Fruit fly (Drosophila melanogaster) whole organism, pupa: ENCODE measurements around the gene CG1677.

Source experiments
- CG15710 ChIP-seq: fragments of 200-800 bp; sonication (Bioruptor generic); optimal IDR thresholded peaks from 2 replicates; lab custom pipeline; 2018; ENCODE audit warnings: missing biosample characterization, mild to moderate bottlenecking, missing genetic modification characterization, moderate library complexity
- CG17806 ChIP-seq: fragments of 200-800 bp; sonication (Bioruptor generic); optimal IDR thresholded peaks from 2 replicates; lab custom pipeline; 2018; ENCODE audit warnings: missing biosample characterization, mild to moderate bottlenecking, missing genetic modification characterization, moderate library complexity
- CG34367 ChIP-seq: fragments of 200-800 bp; sonication (Bioruptor generic); optimal IDR thresholded peaks from 2 replicates; lab custom pipeline; 2018; ENCODE audit warnings: missing biosample characterization, mild to moderate bottlenecking, missing genetic modification characterization
- CG8159 ChIP-seq: fragments of 200-800 bp; sonication (Bioruptor generic); optimal IDR thresholded peaks from 3 replicates; lab custom pipeline; 2018; ENCODE audit warnings: missing biosample characterization, mild to moderate bottlenecking, missing genetic modification characterization, moderate library complexity
- CG8301 ChIP-seq: fragments of 200-800 bp; sonication (Bioruptor generic); optimal IDR thresholded peaks from 2 replicates; lab custom pipeline; 2018; ENCODE audit warnings: missing biosample characterization, mild to moderate bottlenecking, missing genetic modification characterization
- EcR ChIP-seq: fragments of 200-800 bp; sonication (Bioruptor generic); optimal IDR thresholded peaks from 3 replicates; lab custom pipeline; 2019; ENCODE audit warnings: missing biosample characterization, missing genetic modification characterization, mild to moderate bottlenecking, moderate library complexity, missing genetic modification reagents
- Ets98B ChIP-seq: fragments of 200-800 bp; sonication (Bioruptor generic); IDR thresholded peaks from 2 replicates; pipeline ENCODE4 v1.3.6; 2022; ENCODE audit warnings: missing biosample characterization, missing genetic modification characterization

DNA sequence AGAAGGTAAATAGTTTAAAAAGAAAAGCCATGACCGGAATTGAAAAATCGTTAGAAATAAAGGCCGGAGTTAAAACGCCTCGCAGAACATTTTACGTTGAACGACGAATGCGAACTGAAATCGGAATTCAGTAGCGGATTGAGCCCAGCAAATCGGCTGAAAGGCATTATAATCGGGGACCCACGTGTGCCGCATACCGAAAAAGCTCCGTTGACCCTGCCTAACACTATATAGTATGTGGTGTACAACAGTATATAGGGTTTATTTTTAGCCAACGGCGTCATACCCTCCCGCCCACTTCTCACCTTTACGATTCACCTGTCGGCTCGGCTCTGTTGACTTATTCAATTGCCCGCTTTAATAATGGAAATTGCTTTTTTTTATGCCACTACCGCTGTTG is 6.2 kb upstream of the CG1677 start, which contains the start of gene CG42246:
- TF ChIP-seq CG15710 (tag; lab: Kevin White, UChicago): no peak
- TF ChIP-seq CG8301: no peak
- TF ChIP-seq CG8159 (tag; lab: Kevin White, UChicago): no peak
- TF ChIP-seq EcR (GFP tag; lab: Kevin White, UChicago): no peak
- no peak for TF ChIP-seq CG34367 (tag; lab: Kevin White, UChicago)
- TF ChIP-seq CG17806 (tag; lab: Kevin White, UChicago): no peak
- no peak for TF ChIP-seq Ets98B (GFP tag; lab: Robert Waterston, UW)
